Worm (Caenorhabditis elegans): ENCODE results near the gene R155.5.

DNA sequence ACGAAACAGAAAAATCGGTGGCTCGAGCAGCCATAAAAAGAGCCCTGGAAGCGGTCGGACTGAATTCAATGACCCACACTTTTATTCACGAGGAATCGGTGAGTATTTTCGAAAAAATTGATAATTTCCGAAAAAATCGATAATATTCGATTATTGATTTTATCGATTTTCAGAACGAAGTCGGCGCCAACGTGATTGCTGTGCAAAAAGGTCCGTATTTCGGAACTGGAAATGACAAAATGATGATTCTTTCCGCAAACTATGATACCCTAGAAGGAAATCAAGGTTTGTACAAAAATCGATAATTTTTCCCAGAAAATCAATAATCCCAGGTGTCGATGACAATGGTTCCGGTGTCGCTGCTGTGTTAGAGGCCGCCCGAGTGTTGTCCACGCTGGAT lies 36.6 kb upstream of the R155.5 start:
- no peak for TF ChIP-seq cnd-1 (tag; optimal IDR thresholded peaks at IDR 0.05)
- no peak for TF ChIP-seq flh-1 (GFP tag; optimal IDR thresholded peaks at IDR 0.05)
